Fruit fly (Drosophila melanogaster): ENCODE data around the gene lectin-21Ca.

lectin-21Ca gene

DNA sequence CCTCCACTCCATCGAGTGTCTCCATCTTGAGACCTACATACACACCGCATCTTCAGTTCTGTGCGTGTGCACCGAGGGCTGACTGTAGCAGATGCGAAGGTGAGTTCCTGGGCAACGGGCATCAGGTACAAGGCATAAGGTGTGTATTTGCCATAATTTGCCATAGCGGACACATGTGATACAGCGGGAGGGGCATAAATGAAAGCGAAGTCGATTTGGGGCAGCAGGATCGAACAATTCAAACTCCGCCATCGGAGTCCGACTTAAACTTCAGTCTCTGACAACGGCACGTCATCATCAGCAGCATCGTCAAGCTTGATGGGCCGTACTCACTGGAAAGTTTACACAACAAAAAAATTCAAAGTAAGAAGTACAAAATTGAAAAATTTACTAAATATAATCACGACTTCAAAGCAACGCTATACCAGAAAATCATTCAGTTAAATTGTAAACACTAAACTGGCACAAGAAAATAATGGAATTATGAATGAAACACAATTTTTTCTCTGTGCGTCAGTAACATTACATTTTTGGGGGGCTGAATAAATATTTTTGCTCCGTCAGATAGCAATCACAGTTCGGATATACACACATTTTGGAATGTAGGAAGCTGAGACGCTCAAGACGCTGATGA is 44.6 kb downstream of the lectin-21Ca start (continued):
- TF ChIP-seq vri (GFP tag; optimal IDR thresholded peaks at IDR 0.05) (peak; percentile 71), Hr39 (GFP tag; optimal IDR thresholded peaks at IDR 0.05) (peak; percentile 88), CG6808 (GFP tag; optimal IDR thresholded peaks at IDR 0.05) (peak; percentile 81), CG31627 (GFP tag; optimal IDR thresholded peaks at IDR 0.05) (peak; percentile 89), CG16779 (tag; optimal IDR thresholded peaks at IDR 0.05) (no peak), CG11902 (GFP tag; optimal IDR thresholded peaks at IDR 0.05) (peak; percentile 78), spab (GFP tag; optimal IDR thresholded peaks at IDR 0.05) (peak; percentile 77), CG1621 (tag; optimal IDR thresholded peaks at IDR 0.05) (peak; percentile 71), eg (GFP tag; IDR thresholded peaks at IDR 0.05) (no peak), CG11762 (GFP tag; optimal IDR thresholded peaks at IDR 0.05; ENCODE audit: insufficient read depth) (peak; percentile 65), Hr38 (GFP tag; optimal IDR thresholded peaks at IDR 0.05) (no peak), Eip93F (GFP tag; optimal IDR thresholded peaks at IDR 0.05) (peak; percentile 42), dsx (GFP tag; optimal IDR thresholded peaks at IDR 0.05; ENCODE audit: poor library complexity, severe bottlenecking) (peak; percentile 73), lz (GFP tag; optimal IDR thresholded peaks at IDR 0.05) (peak; percentile 86), CG6163 (GFP tag; IDR thresholded peaks at IDR 0.05) (peak; percentile 74; the same call in 2 of the 3 replicates), esn (GFP tag; optimal IDR thresholded peaks at IDR 0.05) (peak; percentile 91), Hr4 (GFP tag; optimal IDR thresholded peaks at IDR 0.05) (peak; percentile 46), fd59A (GFP tag; optimal IDR thresholded peaks at IDR 0.05) (peak; percentile 75), Blimp-1 (GFP tag; optimal IDR thresholded peaks at IDR 0.05) (peak; percentile 92), fkh (GFP tag; optimal IDR thresholded peaks at IDR 0.05) (no peak), Eip75B (GFP tag; optimal IDR thresholded peaks at IDR 0.05) (peak; percentile 81), ss (GFP tag; optimal IDR thresholded peaks at IDR 0.05) (peak; percentile 59 to 78), topi (GFP tag; optimal IDR thresholded peaks at IDR 0.05) (peak; percentile 90), Gug (GFP tag; IDR thresholded peaks at IDR 0.05) (no peak), CG11294 (GFP tag; IDR thresholded peaks at IDR 0.05) (no peak), CG15336 (GFP tag; IDR thresholded peaks at IDR 0.05) (peak; percentile 27; the same call in 1 of the 2 replicates), CG34406 (GFP tag; optimal IDR thresholded peaks at IDR 0.05) (peak; percentile 84)

DNA sequence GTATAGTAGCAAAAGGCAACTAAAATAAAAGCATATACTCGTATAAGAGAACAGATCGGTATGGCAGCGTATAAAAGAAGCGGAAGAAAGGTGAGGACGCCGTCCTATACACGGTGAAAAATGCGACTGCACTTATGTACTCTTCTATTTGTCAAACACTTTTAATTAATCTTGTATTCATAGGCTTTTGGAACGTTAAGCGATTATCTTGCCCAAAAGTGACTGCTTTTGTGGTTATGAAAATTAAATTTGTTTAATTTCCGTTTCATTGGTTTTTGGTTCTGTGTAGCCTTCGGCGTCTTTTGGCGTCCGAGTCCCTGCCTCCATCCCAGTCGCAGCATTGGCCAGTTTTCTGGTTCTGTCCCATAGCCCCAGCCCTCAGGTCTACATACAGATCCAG is 46.4 kb downstream of the lectin-21Ca start:
- TF ChIP-seq Ets21C (GFP tag; optimal IDR thresholded peaks at IDR 0.05) = peak; percentile 73
- TF ChIP-seq CG6276 (GFP tag; optimal IDR thresholded peaks at IDR 0.05) = no peak
- TF ChIP-seq eg (GFP tag; IDR thresholded peaks at IDR 0.05) = no peak
- TF ChIP-seq vri (GFP tag; optimal IDR thresholded peaks at IDR 0.05) = peak; percentile 85
- peak; percentile 92 for TF ChIP-seq CG1621 (tag; optimal IDR thresholded peaks at IDR 0.05)
- TF ChIP-seq CG10631 (GFP tag; optimal IDR thresholded peaks at IDR 0.05) = peak; percentile 91
- peak; percentile 91 for TF ChIP-seq dsx (GFP tag; optimal IDR thresholded peaks at IDR 0.05; ENCODE audit: poor library complexity, severe bottlenecking)
- peak; percentile 87 for TF ChIP-seq acj6 (GFP tag; optimal IDR thresholded peaks at IDR 0.05)
- TF ChIP-seq Hr4 (GFP tag; optimal IDR thresholded peaks at IDR 0.05) = peak; percentile 22
- TF ChIP-seq Sox14 (GFP tag; optimal IDR thresholded peaks at IDR 0.05) = peak; percentile 89
- peak; percentile 80 for TF ChIP-seq CG8632 (GFP tag; optimal IDR thresholded peaks at IDR 0.05)
- TF ChIP-seq CG8319 (GFP tag; optimal IDR thresholded peaks at IDR 0.05) = peak; percentile 74
- TF ChIP-seq svp (GFP tag) = peak; percentile 93
- TF ChIP-seq fd59A (GFP tag; optimal IDR thresholded peaks at IDR 0.05) = peak; percentile 95
- TF ChIP-seq CG4318 (GFP tag; optimal IDR thresholded peaks at IDR 0.05) = no peak
- TF ChIP-seq Sox102F (GFP tag; optimal IDR thresholded peaks at IDR 0.05) = peak; percentile 82
- TF ChIP-seq lz (GFP tag; optimal IDR thresholded peaks at IDR 0.05) = peak; percentile 84
- TF ChIP-seq esn (GFP tag; optimal IDR thresholded peaks at IDR 0.05) = peak; percentile 88
- TF ChIP-seq CG10669 (GFP tag; optimal IDR thresholded peaks at IDR 0.05) = peak; percentile 93
- no peak for TF ChIP-seq fd85E (GFP tag; optimal IDR thresholded peaks at IDR 0.05)
- peak; percentile 77 for TF ChIP-seq CG11902 (GFP tag; optimal IDR thresholded peaks at IDR 0.05)
- peak; percentile 79 for TF ChIP-seq CG11762 (GFP tag; optimal IDR thresholded peaks at IDR 0.05; ENCODE audit: insufficient read depth)
- peak; percentile 24 for TF ChIP-seq Eip93F (GFP tag; optimal IDR thresholded peaks at IDR 0.05)
- TF ChIP-seq CG6792 (GFP tag; optimal IDR thresholded peaks at IDR 0.05) = peak; percentile 87
- TF ChIP-seq CG34406 (GFP tag; optimal IDR thresholded peaks at IDR 0.05) = peak; percentile 76
- TF ChIP-seq Met (GFP tag; optimal IDR thresholded peaks at IDR 0.05) = peak; percentile 86
- TF ChIP-seq fkh (GFP tag; optimal IDR thresholded peaks at IDR 0.05) = no peak
- peak; percentile 66 for TF ChIP-seq CG6854 (GFP tag; optimal IDR thresholded peaks at IDR 0.05)
- peak; percentile 89 for TF ChIP-seq CG9139 (GFP tag; optimal IDR thresholded peaks at IDR 0.05)
- TF ChIP-seq Smox (GFP tag; optimal IDR thresholded peaks at IDR 0.05) = peak; percentile 87
- TF ChIP-seq CG6163 (GFP tag; IDR thresholded peaks at IDR 0.05) = peak; percentile 90
- no peak for TF ChIP-seq CG15336 (GFP tag; IDR thresholded peaks at IDR 0.05)
- TF ChIP-seq net (GFP tag; optimal IDR thresholded peaks at IDR 0.05) = peak; percentile 72
- peak; percentile 84 for TF ChIP-seq CG31627 (GFP tag; optimal IDR thresholded peaks at IDR 0.05)
- TF ChIP-seq Eip78C (GFP tag) = peak; percentile 97
- no peak for TF ChIP-seq dac (GFP tag; optimal IDR thresholded peaks at IDR 0.05)

All from whole organism, prepupa.